Worm (Caenorhabditis elegans) whole organism, late embryonic: ENCODE results near the gene gcy-13.

Source experiments
- F13H6.1 ChIP-seq: sonication (generic microtip); optimal IDR thresholded peaks from 2 replicates; lab custom pipeline; 2016; ENCODE audit warnings: missing genetic modification characterization, missing compliant biosample characterization
- K09A11.1 ChIP-seq: sonication (generic microtip); optimal IDR thresholded peaks from 2 replicates; lab custom pipeline; 2017; ENCODE audit warnings: antibody characterized with exemption, mild to moderate bottlenecking, missing genetic modification characterization, missing compliant biosample characterization; ENCODE audit not compliant: insufficient read depth
- T23F11.4 ChIP-seq: fragments of 200-800 bp; sonication (Bioruptor generic); optimal IDR thresholded peaks from 2 replicates; lab custom pipeline; 2018; ENCODE audit warnings: mild to moderate bottlenecking, missing genetic modification characterization, missing compliant biosample characterization
- ahr-1 ChIP-seq: sonication (generic microtip); optimal IDR thresholded peaks from 2 replicates; lab custom pipeline; 2016; ENCODE audit warnings: missing genetic modification characterization, missing compliant biosample characterization
- ama-1 ChIP-seq: fragments of 150-350 bp; optimal IDR thresholded peaks from 2 replicates; lab custom pipeline; 2014
- ceh-14 ChIP-seq: sonication (generic microtip); optimal IDR thresholded peaks from 2 replicates; lab custom pipeline; 2016; ENCODE audit warnings: missing genotype, missing genetic modification characterization, missing compliant biosample characterization
- ceh-22 ChIP-seq: sonication (generic microtip); optimal IDR thresholded peaks from 2 replicates; lab custom pipeline; 2017; ENCODE audit warnings: missing biosample characterization, missing genetic modification characterization
- ceh-24 ChIP-seq: sonication (generic microtip); optimal IDR thresholded peaks from 2 replicates; lab custom pipeline; 2016; ENCODE audit warnings: mild to moderate bottlenecking, missing genetic modification characterization, missing compliant biosample characterization
- ceh-31 ChIP-seq: sonication (generic microtip); optimal IDR thresholded peaks from 2 replicates; lab custom pipeline; 2016; ENCODE audit warnings: missing genetic modification characterization, missing compliant biosample characterization
- ceh-45 ChIP-seq: fragments of 200-800 bp; sonication (Bioruptor generic); IDR thresholded peaks from 2 replicates; pipeline ENCODE4 v1.3.6; 2022; ENCODE audit warnings: missing genetic modification reagents, missing genetic modification characterization, missing compliant biosample characterization
- ceh-48 ChIP-seq: sonication (generic microtip); optimal IDR thresholded peaks from 2 replicates; lab custom pipeline; 2016; ENCODE audit warnings: missing genetic modification characterization, inconsistent platforms, missing compliant biosample characterization
- ceh-9 ChIP-seq: sonication (generic microtip); optimal IDR thresholded peaks from 2 replicates; lab custom pipeline; 2016; ENCODE audit warnings: mild to moderate bottlenecking, missing genetic modification characterization, inconsistent platforms, missing compliant biosample characterization
- dmd-4 ChIP-seq: sonication (generic microtip); optimal IDR thresholded peaks from 2 replicates; lab custom pipeline; 2016; ENCODE audit warnings: borderline replicate concordance, missing genetic modification characterization, missing compliant biosample characterization
- dve-1 ChIP-seq: sonication (generic microtip); optimal IDR thresholded peaks from 2 replicates; lab custom pipeline; 2017; ENCODE audit warnings: antibody characterized with exemption, mild to moderate bottlenecking, missing genetic modification characterization, missing compliant biosample characterization
- ets-4 ChIP-seq: sonication (generic microtip); optimal IDR thresholded peaks from 2 replicates; lab custom pipeline; 2016; ENCODE audit warnings: missing genetic modification characterization, missing compliant biosample characterization
- eyg-1 ChIP-seq: sonication (generic microtip); optimal IDR thresholded peaks from 2 replicates; lab custom pipeline; 2016; ENCODE audit warnings: missing genotype, missing genetic modification characterization, missing compliant biosample characterization
- fkh-6 ChIP-seq: sonication (generic microtip); optimal IDR thresholded peaks from 2 replicates; lab custom pipeline; 2016; ENCODE audit warnings: missing genetic modification characterization, missing compliant biosample characterization
- hlh-6 ChIP-seq: sonication (generic microtip); optimal IDR thresholded peaks from 2 replicates; lab custom pipeline; 2016; ENCODE audit warnings: missing genotype, missing genetic modification characterization, missing compliant biosample characterization
- hlh-8 ChIP-seq: sonication (generic microtip); optimal IDR thresholded peaks from 2 replicates; lab custom pipeline; 2016; ENCODE audit warnings: missing genotype, missing genetic modification characterization, missing compliant biosample characterization
- nhr-11 ChIP-seq: fragments of 150-350 bp; optimal IDR thresholded peaks from 2 replicates; lab custom pipeline; 2014; ENCODE audit warnings: missing biosample characterization, missing genetic modification characterization
- nhr-232 ChIP-seq: sonication (generic microtip); optimal IDR thresholded peaks from 2 replicates; lab custom pipeline; 2016; ENCODE audit warnings: missing genetic modification characterization, missing compliant biosample characterization
- pag-3 ChIP-seq: sonication (generic microtip); optimal IDR thresholded peaks from 2 replicates; lab custom pipeline; 2016; ENCODE audit warnings: missing compliant biosample characterization, missing genetic modification characterization, borderline replicate concordance
- pha-2 ChIP-seq: sonication (generic microtip); optimal IDR thresholded peaks from 2 replicates; lab custom pipeline; 2017; ENCODE audit warnings: mild to moderate bottlenecking, missing genetic modification characterization, missing compliant biosample characterization
- pha-4 ChIP-seq: fragments of 150-350 bp; optimal IDR thresholded peaks from 2 replicates; lab custom pipeline; 2018; ENCODE audit warnings: missing biosample characterization, missing genetic modification reagents, missing genetic modification characterization
- pqm-1 ChIP-seq: sonication (generic microtip); optimal IDR thresholded peaks from 2 replicates; lab custom pipeline; 2016; ENCODE audit warnings: missing genetic modification characterization, missing compliant biosample characterization
- ref-2 ChIP-seq: sonication (generic microtip); optimal IDR thresholded peaks from 2 replicates; lab custom pipeline; 2016; ENCODE audit warnings: missing genetic modification characterization, missing compliant biosample characterization
- rnt-1 ChIP-seq: sonication (generic microtip); optimal IDR thresholded peaks from 2 replicates; lab custom pipeline; 2016; ENCODE audit warnings: missing genetic modification characterization, missing compliant biosample characterization
- sdc-2 ChIP-seq: sonication (generic microtip); optimal IDR thresholded peaks from 2 replicates; lab custom pipeline; 2016; ENCODE audit warnings: missing genotype, missing genetic modification characterization, missing compliant biosample characterization
- sox-2 ChIP-seq: fragments of 200-800 bp; sonication (Bioruptor generic); IDR thresholded peaks from 2 replicates; pipeline ENCODE4 v1.3.6; 2022; ENCODE audit warnings: missing genetic modification reagents, missing genetic modification characterization, missing compliant biosample characterization
- sox-4 ChIP-seq: sonication (generic microtip); optimal IDR thresholded peaks from 2 replicates; lab custom pipeline; 2017; ENCODE audit warnings: mild to moderate bottlenecking, missing genetic modification characterization, inconsistent platforms, missing compliant biosample characterization
- unc-3 ChIP-seq, 2 experiments: fragments of 200-800 bp in 1 of 2; sonication (Bioruptor generic) in 1 of 2; sonication (generic microtip) in 1 of 2; conservative IDR thresholded peaks in 1 of 2; optimal IDR thresholded peaks in 1 of 2; 2 replicates each; pipeline versions ENCODE4 v1.3.6 to Lab custom; 2016 to 2022; ENCODE audit warnings: missing compliant biosample characterization in 2 of 2, missing genetic modification characterization in 2 of 2, missing genetic modification reagents in 1 of 2

gcy-13 gene

DNA sequence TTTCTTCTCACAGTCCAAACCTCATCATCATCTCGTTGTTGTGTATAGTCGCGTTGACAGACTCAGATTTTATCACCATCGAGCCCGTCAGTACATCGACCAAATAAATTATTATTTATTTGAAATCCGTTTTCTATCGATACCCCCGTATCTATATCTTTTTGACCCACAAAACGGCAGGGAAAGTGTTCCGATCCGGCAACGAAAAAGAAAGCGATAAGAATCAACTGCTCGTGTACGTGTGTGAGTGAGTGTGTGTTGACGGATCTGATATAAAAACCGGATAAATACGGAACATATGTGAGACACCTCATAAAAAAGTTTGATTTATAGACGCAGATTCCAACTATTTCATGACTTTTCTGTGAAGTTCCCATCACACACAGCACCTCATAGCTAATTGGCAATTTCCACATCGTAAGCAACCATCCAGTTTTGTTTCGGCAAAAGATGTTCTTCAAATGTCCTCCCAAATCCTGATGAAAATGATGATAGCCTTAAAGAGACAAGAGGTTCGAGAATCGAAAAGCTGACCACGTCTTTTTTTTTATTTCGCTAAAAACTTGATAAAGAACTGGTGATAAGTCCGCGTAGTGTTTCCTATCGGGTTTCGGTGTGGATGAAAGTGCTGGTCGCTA, 15.0 kb downstream of the gcy-13 start:
- TF ChIP-seq dve-1 (tag; lab: Kevin White, UChicago) (no peak), ama-1 (lab: Kevin White, UChicago) (peak; percentile 91), rnt-1 (peak; percentile 20)

DNA sequence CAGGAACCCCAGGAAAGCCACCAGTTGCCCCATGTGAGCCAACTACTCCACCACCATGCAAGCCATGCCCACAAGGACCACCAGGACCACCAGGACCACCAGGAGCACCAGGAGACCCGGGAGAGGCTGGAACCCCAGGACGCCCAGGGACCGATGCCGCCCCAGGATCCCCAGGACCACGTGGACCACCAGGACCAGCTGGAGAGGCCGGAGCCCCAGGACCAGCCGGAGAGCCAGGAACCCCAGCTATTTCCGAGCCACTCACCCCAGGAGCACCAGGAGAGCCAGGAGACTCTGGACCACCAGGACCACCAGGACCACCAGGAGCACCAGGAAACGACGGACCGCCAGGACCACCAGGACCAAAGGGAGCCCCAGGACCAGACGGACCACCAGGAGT, 15.8 kb downstream of the gcy-13 start:
- TF ChIP-seq sdc-2 (tag; lab: Kevin White, UChicago) (peak; percentile 18), ceh-22 (tag; lab: Kevin White, UChicago) (no peak), fkh-6 (tag; lab: Kevin White, UChicago) (peak; percentile 11), dmd-4 (tag; lab: Kevin White, UChicago) (peak; percentile 7), hlh-6 (tag; lab: Kevin White, UChicago) (peak; percentile 53)
- TF ChIP-seq, all 69 proteins: peak for 4

DNA sequence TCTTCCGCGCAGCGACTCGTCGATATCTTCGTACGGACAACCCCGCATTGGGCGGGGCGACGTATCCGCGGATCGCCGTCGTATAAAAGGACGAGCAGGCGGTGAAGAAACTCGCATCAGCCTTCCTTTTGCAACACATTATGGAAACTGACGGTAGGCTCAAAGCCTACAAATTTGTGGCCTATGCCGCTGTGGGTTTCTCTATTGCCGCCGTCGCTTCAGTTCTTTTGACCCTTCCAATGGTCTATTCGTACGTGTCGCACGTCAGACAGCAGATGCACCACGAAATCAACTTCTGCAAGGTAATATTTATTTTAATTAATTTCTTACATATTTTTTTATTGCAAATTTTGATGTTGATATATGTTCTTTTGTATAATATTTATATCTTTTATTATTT, 16.5 kb downstream of the gcy-13 start:
- TF ChIP-seq ceh-24 (tag; lab: Kevin White, UChicago), result no peak
- peak; percentile 79 for TF ChIP-seq ama-1 (lab: Kevin White, UChicago)
- TF ChIP-seq pha-2, result peak; percentile 8

DNA sequence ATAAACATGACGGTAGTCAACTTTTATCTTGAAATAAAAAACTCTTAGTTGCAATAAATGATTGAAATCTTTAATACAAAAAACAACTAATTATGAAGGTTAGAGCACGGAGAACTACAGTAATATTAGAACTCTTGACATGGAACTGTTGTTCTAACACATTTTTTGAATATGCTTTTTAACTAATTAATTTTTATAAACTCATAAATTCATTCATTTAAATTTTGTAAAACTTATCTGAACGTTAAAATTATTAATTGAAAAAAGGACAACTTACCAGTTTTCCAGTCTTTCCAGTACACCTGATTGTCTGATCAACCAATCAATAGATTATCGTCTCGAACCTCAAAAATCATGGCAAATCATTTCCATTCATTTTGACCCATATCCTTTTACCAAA, 16.9 kb downstream of the gcy-13 start, which contains the start of gene sqt-3:
TSS of gene sqt-3 (plus strand) at position 301 of the 400 bp plus-strand sequence.
- TF ChIP-seq ceh-24 (tag; lab: Kevin White, UChicago), result no peak
- TF ChIP-seq T23F11.4, result no peak
- no peak for TF ChIP-seq F13H6.1
- no peak for TF ChIP-seq ets-4
- TF ChIP-seq eyg-1 (tag; lab: Kevin White, UChicago), result no peak
- no peak for TF ChIP-seq nhr-11 (tag; lab: Kevin White, UChicago)

- TF ChIP-seq unc-3 (GFP tag; conservative IDR thresholded peaks at IDR 0.05; lab: Robert Waterston, UW) (no peak), unc-3 (tag; optimal IDR thresholded peaks at IDR 0.05; lab: Kevin White, UChicago) (no peak), ref-2 (tag; lab: Kevin White, UChicago) (no peak), ceh-31 (tag; lab: Kevin White, UChicago) (no peak), dmd-4 (tag; lab: Kevin White, UChicago) (no peak), pqm-1 (tag; lab: Kevin White, UChicago) (no peak)
- TF ChIP-seq, all 69 proteins: peak for 0
Observed at ce11 chrV:12351842-12352241, 17.5 kb downstream of the gcy-13 start.

DNA sequence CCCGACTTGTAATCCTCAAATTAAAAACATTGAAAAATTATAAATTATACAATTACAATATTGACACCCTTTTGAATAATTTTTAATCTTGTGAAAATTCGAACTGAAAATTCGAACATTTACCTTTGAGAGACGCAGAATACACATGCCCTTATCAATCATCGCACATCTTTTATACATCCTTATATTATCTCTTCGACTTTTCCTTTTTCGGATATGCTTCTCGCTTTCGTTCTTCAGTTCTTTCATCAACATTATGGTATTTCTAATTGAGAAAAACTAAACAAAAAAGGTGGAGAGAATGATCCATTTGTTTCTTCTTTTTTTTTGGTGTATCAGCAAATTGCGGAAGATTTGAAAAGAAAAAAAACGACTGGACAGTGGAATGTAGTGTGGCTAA, 20.0 kb downstream of the gcy-13 start:
- TF ChIP-seq sox-4 (tag; lab: Kevin White, UChicago) (no peak), K09A11.1 (tag; lab: Kevin White, UChicago) (no peak), pag-3 (tag; lab: Kevin White, UChicago) (no peak), sox-2 (GFP tag; lab: Robert Waterston, UW) (no peak), ceh-31 (tag; lab: Kevin White, UChicago) (no peak), ceh-48 (tag; lab: Kevin White, UChicago) (no peak), pha-4 (tag; lab: Kevin White, UChicago) (no peak), ceh-14 (tag; lab: Kevin White, UChicago) (no peak), nhr-232 (tag; lab: Kevin White, UChicago) (no peak), dve-1 (tag; lab: Kevin White, UChicago) (no peak), hlh-8 (no peak), ceh-45 (GFP tag; lab: Robert Waterston, UW) (no peak), ahr-1 (no peak), pqm-1 (tag; lab: Kevin White, UChicago) (no peak), ceh-9 (tag; lab: Kevin White, UChicago) (no peak), ceh-22 (tag; lab: Kevin White, UChicago) (no peak)
- TF ChIP-seq, all 69 proteins: peak for 0
